Fruit fly (Drosophila melanogaster) whole organism, embryonic: ENCODE data around the gene pix.

Source experiments
- Bdp1 ChIP-seq: fragments of 200-800 bp; sonication (Bioruptor generic); optimal IDR thresholded peaks from 3 replicates; lab custom pipeline; 2016; ENCODE audit warnings: missing biosample characterization, missing genetic modification characterization
- CG12155 ChIP-seq: fragments of 200-800 bp; sonication (Bioruptor generic); optimal IDR thresholded peaks from 3 replicates; lab custom pipeline; 2016; ENCODE audit warnings: missing biosample characterization, missing genetic modification characterization
- CG12744 ChIP-seq: fragments of 200-800 bp; sonication (Bioruptor generic); optimal IDR thresholded peaks from 2 replicates; lab custom pipeline; 2016; ENCODE audit warnings: missing biosample characterization, missing genetic modification characterization
- CG13775 ChIP-seq: fragments of 200-800 bp; sonication (Bioruptor generic); optimal IDR thresholded peaks from 3 replicates; lab custom pipeline; 2017; ENCODE audit warnings: missing biosample characterization, mild to moderate bottlenecking, missing genetic modification characterization
- CG13894 ChIP-seq: fragments of 200-800 bp; sonication (Bioruptor generic); optimal IDR thresholded peaks from 3 replicates; lab custom pipeline; 2018; ENCODE audit warnings: missing biosample characterization, mild to moderate bottlenecking, missing genetic modification characterization, moderate library complexity
- CG14710 ChIP-seq: fragments of 200-800 bp; sonication (Bioruptor generic); optimal IDR thresholded peaks from 3 replicates; lab custom pipeline; 2019; ENCODE audit warnings: missing biosample characterization, mild to moderate bottlenecking, missing genetic modification characterization, moderate library complexity
- CG17829 ChIP-seq: fragments of 200-800 bp; optimal IDR thresholded peaks from 2 replicates; lab custom pipeline; 2019; ENCODE audit warnings: missing biosample characterization, mild to moderate bottlenecking, missing genetic modification characterization, moderate library complexity
- CG18599 ChIP-seq: fragments of 200-800 bp; sonication (Bioruptor generic); optimal IDR thresholded peaks from 3 replicates; lab custom pipeline; 2017; ENCODE audit warnings: missing biosample characterization, missing genetic modification characterization, mild to moderate bottlenecking, moderate library complexity, missing genetic modification reagents
- CG2202 ChIP-seq: fragments of 200-800 bp; sonication (Bioruptor generic); optimal IDR thresholded peaks from 2 replicates; lab custom pipeline; 2018; ENCODE audit warnings: missing biosample characterization, mild to moderate bottlenecking, missing genetic modification characterization
- CG2875 ChIP-seq: fragments of 200-800 bp; sonication (Bioruptor generic); optimal IDR thresholded peaks from 2 replicates; lab custom pipeline; 2017; ENCODE audit warnings: missing biosample characterization, mild to moderate bottlenecking, missing genetic modification characterization, missing genetic modification reagents
- CG4360 ChIP-seq: fragments of 200-800 bp; sonication (Bioruptor generic); IDR thresholded peaks from 2 replicates; pipeline ENCODE4 v1.3.6; 2022; ENCODE audit warnings: missing biosample characterization, missing genetic modification characterization
- CG4424 ChIP-seq: fragments of 200-800 bp; sonication (Bioruptor generic); optimal IDR thresholded peaks from 3 replicates; lab custom pipeline; 2016; ENCODE audit warnings: missing biosample characterization, missing genetic modification characterization
- CG4730 ChIP-seq: fragments of 200-800 bp; sonication (Bioruptor generic); IDR thresholded peaks from 2 replicates; pipeline ENCODE4 v1.3.6; 2022; ENCODE audit warnings: missing biosample characterization, missing genetic modification characterization
- CG7745 ChIP-seq: fragments of 200-800 bp; sonication (Bioruptor generic); optimal IDR thresholded peaks from 2 replicates; lab custom pipeline; 2018; ENCODE audit warnings: missing biosample characterization, mild to moderate bottlenecking, missing genetic modification characterization, moderate library complexity
- CG8924 ChIP-seq: fragments of 200-800 bp; optimal IDR thresholded peaks from 3 replicates; lab custom pipeline; 2019; ENCODE audit warnings: missing biosample characterization, mild to moderate bottlenecking, missing genetic modification characterization, moderate library complexity
- CG9437 ChIP-seq: fragments of 200-800 bp; sonication (Bioruptor generic); optimal IDR thresholded peaks from 2 replicates; lab custom pipeline; 2018; ENCODE audit warnings: missing biosample characterization, mild to moderate bottlenecking, missing genetic modification characterization
- CG9932 ChIP-seq: fragments of 200-800 bp; sonication (Bioruptor generic); IDR thresholded peaks from 2 replicates; pipeline ENCODE4 v1.3.6; 2022; ENCODE audit warnings: missing biosample characterization, missing genetic modification characterization
- ERR ChIP-seq: fragments of 200-800 bp; sonication (Bioruptor generic); optimal IDR thresholded peaks from 2 replicates; lab custom pipeline; 2016; ENCODE audit warnings: missing biosample characterization, missing genetic modification characterization
- Ets65A ChIP-seq: fragments of 200-800 bp; sonication (Bioruptor generic); peaks from one replicate; lab custom pipeline; 2016; ENCODE audit warnings: missing biosample characterization, missing genetic modification characterization
- Ets97D ChIP-seq: fragments of 200-800 bp; sonication (Bioruptor generic); optimal IDR thresholded peaks from 3 replicates; lab custom pipeline; 2016; ENCODE audit warnings: missing biosample characterization, missing genetic modification characterization
- Hey ChIP-seq: fragments of 200-800 bp; sonication (Bioruptor generic); optimal IDR thresholded peaks from 3 replicates; lab custom pipeline; 2018; ENCODE audit warnings: missing biosample characterization, mild to moderate bottlenecking, missing genetic modification characterization
- Max ChIP-seq: fragments of 200-800 bp; sonication (Bioruptor generic); optimal IDR thresholded peaks from 2 replicates; lab custom pipeline; 2016; ENCODE audit warnings: missing biosample characterization, mild to moderate bottlenecking, missing genetic modification characterization
- Meics ChIP-seq: fragments of 200-800 bp; sonication (Bioruptor generic); optimal IDR thresholded peaks from 2 replicates; lab custom pipeline; 2017; ENCODE audit warnings: missing biosample characterization, mild to moderate bottlenecking, missing genetic modification characterization
- Optix ChIP-seq: fragments of 200-800 bp; sonication (Bioruptor generic); IDR thresholded peaks from 3 replicates; pipeline ENCODE4 v1.3.6; 2022; ENCODE audit warnings: missing biosample characterization, missing genetic modification characterization
- Ptx1 ChIP-seq: fragments of 200-800 bp; sonication (Bioruptor generic); IDR thresholded peaks from 2 replicates; pipeline ENCODE4 v1.3.6; 2022; ENCODE audit warnings: missing biosample characterization, missing genetic modification characterization
- Ravus ChIP-seq: fragments of 200-800 bp; sonication (Bioruptor generic); IDR thresholded peaks from 2 replicates; pipeline ENCODE4 v1.3.6; 2022; ENCODE audit warnings: missing biosample characterization, missing genetic modification characterization
- Rx ChIP-seq: fragments of 200-800 bp; sonication (Bioruptor generic); IDR thresholded peaks from 2 replicates; pipeline ENCODE4 v1.3.6; 2022; ENCODE audit warnings: missing biosample characterization, missing genetic modification characterization
- Scr ChIP-seq: fragments of 200-800 bp; sonication (Bioruptor generic); IDR thresholded peaks from 2 replicates; pipeline ENCODE4 v1.3.6; 2022; ENCODE audit warnings: missing biosample characterization, missing genetic modification characterization; ENCODE audit not compliant: partially characterized antibody
- Six4 ChIP-seq: fragments of 200-800 bp; sonication (Bioruptor generic); optimal IDR thresholded peaks from 2 replicates; lab custom pipeline; 2016; ENCODE audit warnings: missing biosample characterization, missing genetic modification characterization
- Sry-δ ChIP-seq: fragments of 200-800 bp; sonication (Bioruptor generic); optimal IDR thresholded peaks from 2 replicates; lab custom pipeline; 2016; ENCODE audit warnings: missing biosample characterization, missing genetic modification characterization
- btn ChIP-seq: fragments of 200-800 bp; sonication (Bioruptor generic); optimal IDR thresholded peaks from 2 replicates; lab custom pipeline; 2016; ENCODE audit warnings: missing biosample characterization, missing genetic modification characterization
- cwo ChIP-seq: fragments of 200-800 bp; sonication (Bioruptor generic); optimal IDR thresholded peaks from 3 replicates; lab custom pipeline; 2017; ENCODE audit warnings: missing biosample characterization, missing genetic modification characterization, mild to moderate bottlenecking, moderate library complexity, missing genetic modification reagents
- dysf ChIP-seq: fragments of 200-800 bp; sonication (Bioruptor generic); IDR thresholded peaks from 3 replicates; pipeline ENCODE4 v1.3.6; 2022; ENCODE audit warnings: missing biosample characterization, missing genetic modification characterization
- eyg ChIP-seq: fragments of 200-800 bp; sonication (Bioruptor generic); optimal IDR thresholded peaks from 3 replicates; lab custom pipeline; 2016; ENCODE audit warnings: missing biosample characterization, missing genetic modification characterization
- gce ChIP-seq: fragments of 200-800 bp; sonication (Bioruptor generic); IDR thresholded peaks from 3 replicates; pipeline ENCODE4 v1.3.6; 2022; ENCODE audit warnings: missing biosample characterization, missing genetic modification characterization
- insv ChIP-seq, 2 experiments: fragments of 200-800 bp; sonication (Bioruptor generic); optimal IDR thresholded peaks; 3 replicates each; lab custom pipeline; 2016 to 2018; ENCODE audit warnings: missing biosample characterization in 2 of 2, missing genetic modification characterization in 2 of 2
- lov ChIP-seq, 2 experiments: fragments of 200-800 bp in 1 of 2; fragments of >200 bp in 1 of 2; sonication (Bioruptor generic) in 1 of 2; IDR thresholded peaks in 1 of 2; optimal IDR thresholded peaks in 1 of 2; 2 replicates in 1 of 2; 3 replicates in 1 of 2; pipeline versions ENCODE4 v1.3.6 to Lab custom; 2017 to 2022; ENCODE audit warnings: missing biosample characterization in 1 of 2, missing genetic modification characterization in 1 of 2
- nau ChIP-seq: fragments of 200-800 bp; sonication (Bioruptor generic); optimal IDR thresholded peaks from 3 replicates; lab custom pipeline; 2017; ENCODE audit warnings: missing biosample characterization, mild to moderate bottlenecking, missing genetic modification characterization, missing genetic modification reagents
- nmo ChIP-seq: fragments of 200-800 bp; sonication (Bioruptor generic); optimal IDR thresholded peaks from 2 replicates; lab custom pipeline; 2018; ENCODE audit warnings: missing biosample characterization, mild to moderate bottlenecking, missing genetic modification characterization, moderate library complexity
- pan ChIP-seq, 4 experiments: fragments of >200 bp in 3 of 4; fragments of 200-800 bp in 1 of 4; sonication (Bioruptor generic) in 1 of 4; optimal IDR thresholded peaks in 3 of 4; IDR thresholded peaks in 1 of 4; 2 replicates each; pipeline versions ENCODE4 v1.3.6 to Lab custom; 2017 to 2022; ENCODE audit warnings: missing biosample characterization in 2 of 4, missing genetic modification characterization in 2 of 4, mixed read lengths in 1 of 4
- pb ChIP-seq: fragments of 200-800 bp; sonication (Bioruptor generic); optimal IDR thresholded peaks from 3 replicates; lab custom pipeline; 2016; ENCODE audit warnings: missing biosample characterization, missing genetic modification characterization
- pfk ChIP-seq: fragments of 200-800 bp; sonication (Bioruptor generic); optimal IDR thresholded peaks from 2 replicates; lab custom pipeline; 2018; ENCODE audit warnings: missing biosample characterization, mild to moderate bottlenecking, missing genetic modification characterization, moderate library complexity
- pros ChIP-seq: fragments of 200-800 bp; sonication (Bioruptor generic); optimal IDR thresholded peaks from 3 replicates; lab custom pipeline; 2019; ENCODE audit warnings: missing biosample characterization, mild to moderate bottlenecking, missing genetic modification characterization, moderate library complexity
- psq ChIP-seq: fragments of 200-800 bp; sonication (Bioruptor generic); optimal IDR thresholded peaks from 2 replicates; lab custom pipeline; 2017; ENCODE audit warnings: missing biosample characterization, missing genetic modification characterization
- pum ChIP-seq: fragments of 200-800 bp; sonication (Bioruptor generic); optimal IDR thresholded peaks from 2 replicates; lab custom pipeline; 2016; ENCODE audit warnings: missing biosample characterization, missing genetic modification characterization
- run ChIP-seq: fragments of 200-800 bp; sonication (Bioruptor generic); optimal IDR thresholded peaks from 3 replicates; lab custom pipeline; 2018; ENCODE audit warnings: missing biosample characterization, mild to moderate bottlenecking, missing genetic modification characterization
- schlank ChIP-seq: fragments of 200-800 bp; sonication (Bioruptor generic); optimal IDR thresholded peaks from 2 replicates; lab custom pipeline; 2018; ENCODE audit warnings: missing biosample characterization, mild to moderate bottlenecking, missing genetic modification characterization
- tio ChIP-seq: fragments of 200-800 bp; sonication (Bioruptor generic); optimal IDR thresholded peaks from 2 replicates; lab custom pipeline; 2017; ENCODE audit warnings: missing biosample characterization, missing genetic modification characterization, inconsistent platforms
- twi ChIP-seq: fragments of 200-800 bp; optimal IDR thresholded peaks from 2 replicates; lab custom pipeline; 2019; ENCODE audit warnings: missing biosample characterization, mild to moderate bottlenecking, missing genetic modification characterization, moderate library complexity
- zfh1 ChIP-seq: fragments of 200-800 bp; sonication (Bioruptor generic); IDR thresholded peaks from 3 replicates; pipeline ENCODE4 v1.3.6; 2022; ENCODE audit warnings: missing biosample characterization, missing genetic modification characterization

Gene pix

DNA sequence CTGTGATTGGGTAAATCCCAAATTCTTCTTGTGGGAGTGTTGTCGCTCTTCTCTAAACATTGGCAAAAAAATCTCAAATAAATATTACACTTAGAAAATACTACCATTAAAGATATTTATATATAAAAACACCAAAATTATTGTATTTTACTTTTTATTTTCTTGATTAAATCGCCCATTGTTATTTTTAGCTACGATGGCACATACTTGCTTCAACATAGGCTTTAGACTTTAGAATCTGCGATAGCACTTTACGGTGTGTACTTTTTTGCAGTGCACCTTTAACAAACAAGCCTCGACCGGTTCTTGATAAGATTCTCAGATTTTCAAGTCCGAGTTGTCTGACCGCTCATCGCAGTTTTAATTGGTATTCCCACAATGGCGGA lies 19.9 kb downstream of the pix start, which contains the start of gene GNBP3 (continued):
- TF ChIP-seq nau (GFP tag; lab: Kevin White, UChicago), result no peak
- peak; percentile 48 for TF ChIP-seq Ptx1
- no peak; the same call in 2 of the 3 replicates for TF ChIP-seq gce (GFP tag; lab: Robert Waterston, UW)
- TF ChIP-seq pan (optimal IDR thresholded peaks at IDR 0.05; lab: Kevin White, UChicago), result no peak
- TF ChIP-seq pan (GFP tag; optimal IDR thresholded peaks at IDR 0.05 in 1 of 2, IDR thresholded peaks at IDR 0.05 in 1 of 2), result peak in 1 of 2 experiments; percentile 60
- no peak for TF ChIP-seq lov (optimal IDR thresholded peaks at IDR 0.05; lab: Kevin White, UChicago)
- 0 out of 3 replicates have a peak, but pooled peaks have one; percentile 26 for TF ChIP-seq lov (GFP tag; IDR thresholded peaks at IDR 0.05; lab: Robert Waterston, UW)
- TF ChIP-seq CG18599, result peak; percentile 88
- no peak for TF ChIP-seq pum
- no peak for TF ChIP-seq insv (GFP tag; optimal IDR thresholded peaks at IDR 0.05; lab: Kevin White, UChicago)
- peak; percentile 25 for TF ChIP-seq CG4424 (GFP tag; lab: Kevin White, UChicago)
- TF ChIP-seq nmo (GFP tag; lab: Kevin White, UChicago), result peak; percentile 50
- TF ChIP-seq pros (GFP tag; lab: Kevin White, UChicago), result no peak
- TF ChIP-seq Bdp1, result no peak
- TF ChIP-seq CG7745 (tag; lab: Kevin White, UChicago), result no peak
- no peak for TF ChIP-seq run (tag; lab: Kevin White, UChicago)
- no peak for TF ChIP-seq CG4730 (GFP tag; lab: Robert Waterston, UW)
- no peak for TF ChIP-seq Scr (GFP tag; lab: Robert Waterston, UW)
- no peak for TF ChIP-seq twi
- TF ChIP-seq CG13894 (tag; lab: Kevin White, UChicago), result no peak
- TF ChIP-seq ERR, result no peak
- TF ChIP-seq Max, result peak; percentile 85
- TF ChIP-seq CG12155 (GFP tag; lab: Kevin White, UChicago), result peak; percentile 12
- TF ChIP-seq Rx (GFP tag; lab: Robert Waterston, UW), result peak; percentile 42; the same call in 1 of the 2 replicates
- no peak for TF ChIP-seq CG9437 (GFP tag; lab: Kevin White, UChicago)
- no peak for TF ChIP-seq pb (GFP tag; lab: Kevin White, UChicago)
- peak; percentile 38 for TF ChIP-seq Ets65A (GFP tag; lab: Kevin White, UChicago)
- TF ChIP-seq Optix, result no peak
- TF ChIP-seq Meics (GFP tag; lab: Kevin White, UChicago), result peak; percentile 83
- no peak for TF ChIP-seq CG2875
- peak; percentile 33 for TF ChIP-seq cwo (GFP tag; lab: Kevin White, UChicago)
- TF ChIP-seq CG13775 (GFP tag; lab: Kevin White, UChicago), result peak; percentile 49
- no peak for TF ChIP-seq Hey
- TF ChIP-seq tio (GFP tag; lab: Kevin White, UChicago), result peak; percentile 38
- TF ChIP-seq CG8924 (tag; lab: Kevin White, UChicago), result peak; percentile 36
- TF ChIP-seq Ravus (GFP tag; lab: Robert Waterston, UW), result no peak; the same call in 1 of the 2 replicates
- TF ChIP-seq CG9932 (GFP tag; lab: Robert Waterston, UW), result peak; percentile 57
- TF ChIP-seq CG14710 (tag; lab: Kevin White, UChicago), result peak; percentile 48
- no peak for TF ChIP-seq schlank (tag; lab: Kevin White, UChicago)
- peak; percentile 68 for TF ChIP-seq dysf (GFP tag; lab: Robert Waterston, UW)
- no peak for TF ChIP-seq Ets97D (GFP tag; lab: Kevin White, UChicago)
- no peak for TF ChIP-seq eyg
- TF ChIP-seq CG12744, result no peak
- TF ChIP-seq CG17829 (tag; lab: Kevin White, UChicago), result peak; percentile 59
- TF ChIP-seq CG4360 (GFP tag; lab: Robert Waterston, UW), result no peak
- peak; percentile 45 for TF ChIP-seq CG2202 (tag; lab: Kevin White, UChicago)
- TF ChIP-seq Sry-δ (GFP tag; lab: Kevin White, UChicago), result no peak
- peak; percentile 60; the same call in 2 of the 3 replicates for TF ChIP-seq zfh1 (GFP tag; lab: Robert Waterston, UW)
- no peak for TF ChIP-seq Six4 (GFP tag; lab: Kevin White, UChicago)
- TF ChIP-seq psq, result no peak
- TF ChIP-seq btn (GFP tag; lab: Kevin White, UChicago), result no peak
- no peak for TF ChIP-seq pfk (GFP tag; lab: Kevin White, UChicago)
